Fruit fly (Drosophila melanogaster) whole organism, embryonic: ENCODE data around the gene CG11986.

Source experiments
- Abd-B ChIP-seq: fragments of 200-800 bp; sonication (Bioruptor generic); optimal IDR thresholded peaks from 2 replicates; lab custom pipeline; 2018; ENCODE audit warnings: missing biosample characterization, mild to moderate bottlenecking, missing genetic modification characterization, moderate library complexity
- B-H1 ChIP-seq: fragments of 200-800 bp; sonication (Bioruptor generic); IDR thresholded peaks from 3 replicates; pipeline ENCODE4 v1.3.6; 2022; ENCODE audit warnings: missing biosample characterization, missing genetic modification characterization
- Blimp-1 ChIP-seq: fragments of 200-800 bp; sonication (Bioruptor generic); optimal IDR thresholded peaks from 3 replicates; lab custom pipeline; 2018; ENCODE audit warnings: missing biosample characterization, missing genetic modification characterization, mild to moderate bottlenecking, moderate library complexity, missing genetic modification reagents
- CG10209 ChIP-seq: fragments of 200-800 bp; sonication (Bioruptor generic); optimal IDR thresholded peaks from 3 replicates; lab custom pipeline; 2017; ENCODE audit warnings: missing biosample characterization, mild to moderate bottlenecking, missing genetic modification characterization, missing genetic modification reagents
- CG10979 ChIP-seq: fragments of 200-800 bp; sonication (Bioruptor generic); optimal IDR thresholded peaks from 2 replicates; lab custom pipeline; 2018; ENCODE audit warnings: missing biosample characterization, mild to moderate bottlenecking, missing genetic modification characterization, moderate library complexity
- CG11085 ChIP-seq: fragments of 200-800 bp; sonication (Bioruptor generic); IDR thresholded peaks from 2 replicates; pipeline ENCODE4 v1.3.6; 2022; ENCODE audit warnings: missing biosample characterization, missing genetic modification characterization
- CG11093 ChIP-seq: fragments of 200-800 bp; sonication (Bioruptor generic); IDR thresholded peaks from 3 replicates; pipeline ENCODE4 v1.3.6; 2022; ENCODE audit warnings: missing biosample characterization, missing genetic modification characterization
- CG11560 ChIP-seq: fragments of 200-800 bp; sonication (Bioruptor generic); IDR thresholded peaks from 3 replicates; pipeline ENCODE4 v1.3.6; 2022; ENCODE audit warnings: missing biosample characterization, missing genetic modification characterization
- CG15601 ChIP-seq: fragments of 200-800 bp; sonication (Bioruptor generic); optimal IDR thresholded peaks from 3 replicates; lab custom pipeline; 2019; ENCODE audit warnings: missing biosample characterization, mild to moderate bottlenecking, missing genetic modification characterization, moderate library complexity
- CG17359 ChIP-seq: fragments of 200-800 bp; sonication (Bioruptor generic); optimal IDR thresholded peaks from 3 replicates; lab custom pipeline; 2018; ENCODE audit warnings: missing biosample characterization, mild to moderate bottlenecking, missing genetic modification characterization, moderate library complexity
- CG17612 ChIP-seq: fragments of 200-800 bp; sonication (Bioruptor generic); IDR thresholded peaks from 2 replicates; pipeline ENCODE4 v1.3.6; 2022; ENCODE audit warnings: missing biosample characterization, missing genetic modification characterization
- CG2202 ChIP-seq: fragments of 200-800 bp; sonication (Bioruptor generic); optimal IDR thresholded peaks from 2 replicates; lab custom pipeline; 2018; ENCODE audit warnings: missing biosample characterization, mild to moderate bottlenecking, missing genetic modification characterization
- CG34224 ChIP-seq: fragments of 200-800 bp; sonication (Bioruptor generic); IDR thresholded peaks from 3 replicates; pipeline ENCODE4 v1.3.6; 2022; ENCODE audit warnings: missing biosample characterization, missing genetic modification characterization; ENCODE audit not compliant: partially characterized antibody
- CG7987 ChIP-seq: fragments of 200-800 bp; sonication (Bioruptor generic); optimal IDR thresholded peaks from 2 replicates; lab custom pipeline; 2018; ENCODE audit warnings: missing biosample characterization, mild to moderate bottlenecking, missing genetic modification characterization, moderate library complexity
- CG8944 ChIP-seq: fragments of 200-800 bp; sonication (Bioruptor generic); optimal IDR thresholded peaks from 3 replicates; lab custom pipeline; 2016; ENCODE audit warnings: missing biosample characterization, missing genetic modification characterization
- CG9727 ChIP-seq: fragments of 200-800 bp; sonication (Bioruptor generic); optimal IDR thresholded peaks from 3 replicates; lab custom pipeline; 2017; ENCODE audit warnings: missing biosample characterization, mild to moderate bottlenecking, missing genetic modification characterization
- Chrac-16 ChIP-seq: fragments of 200-800 bp; sonication (Bioruptor generic); optimal IDR thresholded peaks from 3 replicates; lab custom pipeline; 2016; ENCODE audit warnings: missing biosample characterization, missing genetic modification characterization
- Dbx ChIP-seq: fragments of 200-800 bp; sonication (Bioruptor generic); IDR thresholded peaks from 3 replicates; pipeline ENCODE4 v1.3.6; 2022; ENCODE audit warnings: missing biosample characterization, missing genetic modification characterization
- Dip2 ChIP-seq: fragments of 200-800 bp; sonication (Bioruptor generic); IDR thresholded peaks from 2 replicates; pipeline ENCODE4 v1.3.6; 2022; ENCODE audit warnings: missing biosample characterization, missing genetic modification characterization
- E2f1 ChIP-seq: fragments of 200-800 bp; sonication (Bioruptor generic); IDR thresholded peaks from 2 replicates; pipeline ENCODE4 v1.3.6; 2022; ENCODE audit warnings: missing biosample characterization, missing genetic modification characterization
- Ets65A ChIP-seq: fragments of 200-800 bp; sonication (Bioruptor generic); peaks from one replicate; lab custom pipeline; 2016; ENCODE audit warnings: missing biosample characterization, missing genetic modification characterization
- Fer1 ChIP-seq: fragments of 200-800 bp; sonication (Bioruptor generic); optimal IDR thresholded peaks from 2 replicates; lab custom pipeline; 2017; ENCODE audit warnings: missing biosample characterization, mild to moderate bottlenecking, missing genetic modification characterization
- Mad ChIP-seq: fragments of 200-800 bp; sonication (Bioruptor generic); optimal IDR thresholded peaks from 2 replicates; lab custom pipeline; 2016; ENCODE audit warnings: missing biosample characterization, missing genetic modification characterization
- amos ChIP-seq: fragments of 200-800 bp; sonication (Bioruptor generic); IDR thresholded peaks from 2 replicates; pipeline ENCODE4 v1.3.6; 2022; ENCODE audit warnings: missing biosample characterization, missing genetic modification characterization; ENCODE audit not compliant: partially characterized antibody
- ato ChIP-seq: fragments of 200-800 bp; sonication (Bioruptor generic); IDR thresholded peaks from 2 replicates; pipeline ENCODE4 v1.3.6; 2022; ENCODE audit warnings: missing biosample characterization, missing genetic modification characterization; ENCODE audit not compliant: partially characterized antibody
- cad ChIP-seq: fragments of >200 bp; optimal IDR thresholded peaks from 2 replicates; lab custom pipeline; 2017; ENCODE audit warnings: missing biosample characterization, missing genetic modification characterization
- chn ChIP-seq: fragments of 200-800 bp; sonication (Bioruptor generic); optimal IDR thresholded peaks from 2 replicates; lab custom pipeline; 2016; ENCODE audit warnings: missing biosample characterization, missing genetic modification characterization
- crc ChIP-seq: fragments of 200-800 bp; sonication (Bioruptor generic); optimal IDR thresholded peaks from 2 replicates; lab custom pipeline; 2016; ENCODE audit warnings: missing biosample characterization, missing genetic modification characterization
- croc ChIP-seq: fragments of 200-800 bp; sonication (Bioruptor generic); conservative IDR thresholded peaks from 3 replicates; pipeline ENCODE4 v1.3.6; 2022; ENCODE audit warnings: missing biosample characterization, missing genetic modification characterization
- cwo ChIP-seq: fragments of 200-800 bp; sonication (Bioruptor generic); optimal IDR thresholded peaks from 3 replicates; lab custom pipeline; 2017; ENCODE audit warnings: missing biosample characterization, missing genetic modification characterization, mild to moderate bottlenecking, moderate library complexity, missing genetic modification reagents
- dm ChIP-seq: fragments of 200-800 bp; sonication (Bioruptor generic); optimal IDR thresholded peaks from 3 replicates; lab custom pipeline; 2016; ENCODE audit warnings: missing biosample characterization, missing genetic modification characterization
- dysf ChIP-seq: fragments of 200-800 bp; sonication (Bioruptor generic); IDR thresholded peaks from 3 replicates; pipeline ENCODE4 v1.3.6; 2022; ENCODE audit warnings: missing biosample characterization, missing genetic modification characterization
- ems ChIP-seq: fragments of 200-800 bp; sonication (Bioruptor generic); optimal IDR thresholded peaks from 3 replicates; lab custom pipeline; 2016; ENCODE audit warnings: missing biosample characterization, missing genetic modification characterization
- fd64A ChIP-seq: fragments of 200-800 bp; sonication (Bioruptor generic); optimal IDR thresholded peaks from 3 replicates; lab custom pipeline; 2018; ENCODE audit warnings: missing biosample characterization, mild to moderate bottlenecking, missing genetic modification characterization
- gcm ChIP-seq: fragments of 200-800 bp; sonication (Bioruptor generic); optimal IDR thresholded peaks from 2 replicates; lab custom pipeline; 2019; ENCODE audit warnings: missing biosample characterization, mild to moderate bottlenecking, missing genetic modification characterization, moderate library complexity
- gcm2 ChIP-seq: fragments of 200-800 bp; sonication (Bioruptor generic); optimal IDR thresholded peaks from 2 replicates; lab custom pipeline; 2016; ENCODE audit warnings: missing biosample characterization, missing genetic modification characterization
- grau ChIP-seq: fragments of 200-800 bp; optimal IDR thresholded peaks from 3 replicates; lab custom pipeline; 2019; ENCODE audit warnings: missing biosample characterization, mild to moderate bottlenecking, missing genetic modification characterization, moderate library complexity
- her ChIP-seq: fragments of 200-800 bp; sonication (Bioruptor generic); optimal IDR thresholded peaks from 2 replicates; lab custom pipeline; 2016; ENCODE audit warnings: missing biosample characterization, missing genetic modification characterization
- insv ChIP-seq, 2 experiments: fragments of 200-800 bp; sonication (Bioruptor generic); optimal IDR thresholded peaks; 3 replicates each; lab custom pipeline; 2016 to 2018; ENCODE audit warnings: missing biosample characterization in 2 of 2, missing genetic modification characterization in 2 of 2
- jumu ChIP-seq: fragments of 200-800 bp; sonication (Bioruptor generic); optimal IDR thresholded peaks from 3 replicates; lab custom pipeline; 2016; ENCODE audit warnings: missing biosample characterization, missing genetic modification characterization
- nau ChIP-seq: fragments of 200-800 bp; sonication (Bioruptor generic); optimal IDR thresholded peaks from 3 replicates; lab custom pipeline; 2017; ENCODE audit warnings: missing biosample characterization, mild to moderate bottlenecking, missing genetic modification characterization, missing genetic modification reagents
- nerfin-1 ChIP-seq: fragments of 200-800 bp; sonication (Bioruptor generic); optimal IDR thresholded peaks from 3 replicates; lab custom pipeline; 2019; ENCODE audit warnings: missing biosample characterization, mild to moderate bottlenecking, missing genetic modification characterization, moderate library complexity
- pan ChIP-seq, 4 experiments: fragments of >200 bp in 3 of 4; fragments of 200-800 bp in 1 of 4; sonication (Bioruptor generic) in 1 of 4; optimal IDR thresholded peaks in 3 of 4; IDR thresholded peaks in 1 of 4; 2 replicates each; pipeline versions ENCODE4 v1.3.6 to Lab custom; 2017 to 2022; ENCODE audit warnings: missing biosample characterization in 2 of 4, missing genetic modification characterization in 2 of 4, mixed read lengths in 1 of 4
- pb ChIP-seq: fragments of 200-800 bp; sonication (Bioruptor generic); optimal IDR thresholded peaks from 3 replicates; lab custom pipeline; 2016; ENCODE audit warnings: missing biosample characterization, missing genetic modification characterization
- pho ChIP-seq: fragments of 200-800 bp; sonication (Bioruptor generic); optimal IDR thresholded peaks from 2 replicates; lab custom pipeline; 2016; ENCODE audit warnings: missing biosample characterization, missing genetic modification characterization
- prd ChIP-seq, 3 experiments: fragments of >200 bp in 2 of 3; fragments of 200-800 bp in 1 of 3; sonication (Bioruptor generic) in 1 of 3; optimal IDR thresholded peaks in 2 of 3; IDR thresholded peaks in 1 of 3; 2 replicates in 2 of 3; 3 replicates in 1 of 3; pipeline versions ENCODE4 v1.3.6 to Lab custom; 2017 to 2022; ENCODE audit warnings: missing biosample characterization in 1 of 3, missing genetic modification characterization in 1 of 3
- stc ChIP-seq: fragments of 200-800 bp; sonication (Bioruptor generic); IDR thresholded peaks from 2 replicates; pipeline ENCODE4 v1.3.6; 2022; ENCODE audit warnings: missing biosample characterization, missing genetic modification characterization
- stwl ChIP-seq: fragments of 200-800 bp; sonication (Bioruptor generic); optimal IDR thresholded peaks from 3 replicates; lab custom pipeline; 2018; ENCODE audit warnings: missing biosample characterization, mild to moderate bottlenecking, missing genetic modification characterization, moderate library complexity
- trh ChIP-seq: fragments of 200-800 bp; sonication (Bioruptor generic); optimal IDR thresholded peaks from 2 replicates; lab custom pipeline; 2016; ENCODE audit warnings: missing biosample characterization, missing genetic modification characterization
- zen2 ChIP-seq: fragments of 200-800 bp; sonication (Bioruptor generic); IDR thresholded peaks from 3 replicates; pipeline ENCODE4 v1.3.6; 2022; ENCODE audit warnings: missing biosample characterization, missing genetic modification characterization; ENCODE audit not compliant: partially characterized antibody

Gene CG11986

dm6 chr3R:9039448-9039847, 24.2 kb downstream of the CG11986 start, which contains the start of gene neur (continued):
- TF ChIP-seq chn (GFP tag; lab: Kevin White, UChicago) = peak; percentile 27
- no peak for TF ChIP-seq croc (GFP tag; lab: Robert Waterston, UW)
- TF ChIP-seq stwl (tag; lab: Kevin White, UChicago) = peak; percentile 94
- TF ChIP-seq trh (GFP tag; lab: Kevin White, UChicago) = no peak
- TF ChIP-seq CG17612 (GFP tag; lab: Robert Waterston, UW) = no peak
- TF ChIP-seq B-H1 (GFP tag; lab: Robert Waterston, UW) = no peak
- no peak for TF ChIP-seq gcm (GFP tag; lab: Kevin White, UChicago)
- TF ChIP-seq dysf (GFP tag; lab: Robert Waterston, UW) = no peak; the same call in 2 of the 3 replicates
- no peak for TF ChIP-seq CG2202
- no peak for TF ChIP-seq CG17359 (tag; lab: Kevin White, UChicago)
- TF ChIP-seq pan (optimal IDR thresholded peaks at IDR 0.05; lab: Kevin White, UChicago) = no peak
- TF ChIP-seq pan (GFP tag; optimal IDR thresholded peaks at IDR 0.05 in 1 of 2, IDR thresholded peaks at IDR 0.05 in 1 of 2) = no peak
- no peak for TF ChIP-seq CG7987 (GFP tag; lab: Kevin White, UChicago)
- TF ChIP-seq jumu = peak; percentile 13
- no peak for TF ChIP-seq ems (GFP tag; lab: Kevin White, UChicago)
- TF ChIP-seq CG11085 = no peak
- TF ChIP-seq crc = no peak
- no peak for TF ChIP-seq nau (GFP tag; lab: Kevin White, UChicago)
- TF ChIP-seq stc (GFP tag; lab: Robert Waterston, UW) = no peak
- TF ChIP-seq CG15601 (tag; lab: Kevin White, UChicago) = peak; percentile 50
- no peak for TF ChIP-seq Mad (GFP tag; lab: Kevin White, UChicago)
- TF ChIP-seq gcm2 (GFP tag; lab: Kevin White, UChicago) = no peak
- TF ChIP-seq her (GFP tag; lab: Kevin White, UChicago) = no peak
- no peak for TF ChIP-seq Blimp-1 (GFP tag; lab: Kevin White, UChicago)
- TF ChIP-seq nerfin-1 (tag; lab: Kevin White, UChicago) = peak; percentile 9
- TF ChIP-seq dm (GFP tag; lab: Kevin White, UChicago) = peak; percentile 5
- peak; percentile 77 for TF ChIP-seq amos (GFP tag; lab: Robert Waterston, UW)
- 0 out of 3 replicates have a peak, but pooled peaks have one; percentile 17 for TF ChIP-seq Dbx (GFP tag; lab: Robert Waterston, UW)
- no peak for TF ChIP-seq prd (optimal IDR thresholded peaks at IDR 0.05; lab: Kevin White, UChicago)
- TF ChIP-seq prd (GFP tag; IDR thresholded peaks at IDR 0.05; lab: Robert Waterston, UW) = no peak
- no peak for TF ChIP-seq CG11560 (tag; lab: Robert Waterston, UW)
- no peak for TF ChIP-seq CG11093 (GFP tag; lab: Robert Waterston, UW)
- no peak for TF ChIP-seq CG8944
- peak in 1 of 2 experiments; percentile 22 for TF ChIP-seq insv (GFP tag; optimal IDR thresholded peaks at IDR 0.05; lab: Kevin White, UChicago)
- no peak for TF ChIP-seq CG10209 (GFP tag; lab: Kevin White, UChicago)
- TF ChIP-seq E2f1 (GFP tag; lab: Robert Waterston, UW) = no peak
- no peak for TF ChIP-seq CG10979
- TF ChIP-seq Chrac-16 (GFP tag; lab: Kevin White, UChicago) = no peak
- TF ChIP-seq cwo (GFP tag; lab: Kevin White, UChicago) = no peak
- TF ChIP-seq ato = peak; percentile 58; the same call in 1 of the 2 replicates
- no peak for TF ChIP-seq Dip2 (GFP tag; lab: Robert Waterston, UW)
- TF ChIP-seq Fer1 (GFP tag; lab: Kevin White, UChicago) = no peak
- no peak for TF ChIP-seq pb (GFP tag; lab: Kevin White, UChicago)
- peak; percentile 59 for TF ChIP-seq CG34224
- TF ChIP-seq zen2 (GFP tag; lab: Robert Waterston, UW) = peak; percentile 56; the same call in 1 of the 3 replicates
- TF ChIP-seq cad (GFP tag; lab: Kevin White, UChicago) = no peak
- peak; percentile 34 for TF ChIP-seq grau
- TF ChIP-seq Ets65A (GFP tag; lab: Kevin White, UChicago) = peak; percentile 91
- TF ChIP-seq CG9727 = peak; percentile 69
- no peak for TF ChIP-seq pho (GFP tag; lab: Kevin White, UChicago)
- no peak for TF ChIP-seq fd64A (GFP tag; lab: Kevin White, UChicago)
- peak; percentile 27 for TF ChIP-seq Abd-B (GFP tag; lab: Kevin White, UChicago)
